Worm (Caenorhabditis elegans) whole organism, L2 larva: Measurements from ENCODE around the gene T12D8.9.

ENCODE experiments used
- ama-1 ChIP-seq: fragments of 150-350 bp; optimal IDR thresholded peaks from 2 replicates; lab custom pipeline; 2018; ENCODE audit warnings: inconsistent platforms
- elt-1 ChIP-seq: fragments of 150-350 bp; optimal IDR thresholded peaks from 2 replicates; lab custom pipeline; 2014; ENCODE audit warnings: missing biosample characterization, missing genetic modification characterization
- lin-13 ChIP-seq: fragments of 150-350 bp; optimal IDR thresholded peaks from 2 replicates; lab custom pipeline; 2014; ENCODE audit warnings: missing biosample characterization, missing genetic modification reagents, missing genetic modification characterization
- lin-39 ChIP-seq: fragments of 150-350 bp; optimal IDR thresholded peaks from 2 replicates; lab custom pipeline; 2014; ENCODE audit warnings: missing biosample characterization, missing genetic modification reagents, missing genetic modification characterization
- mdl-1 ChIP-seq, 2 experiments: fragments of 150-350 bp in 1 of 2; sonication (generic microtip) in 1 of 2; optimal IDR thresholded peaks; 2 replicates each; lab custom pipeline; 2017; ENCODE audit warnings: missing biosample characterization in 2 of 2, missing genetic modification characterization in 2 of 2
- nhr-10 ChIP-seq: sonication (generic microtip); optimal IDR thresholded peaks from 2 replicates; lab custom pipeline; 2017; ENCODE audit warnings: missing biosample characterization, missing genetic modification characterization
- nhr-23 ChIP-seq: fragments of 150-350 bp; optimal IDR thresholded peaks from 2 replicates; lab custom pipeline; 2014; ENCODE audit warnings: missing biosample characterization, missing genetic modification reagents, missing genetic modification characterization
- nhr-25 ChIP-seq: fragments of 150-350 bp; sonication (generic microtip); optimal IDR thresholded peaks from 3 replicates; lab custom pipeline; 2014; ENCODE audit warnings: missing biosample characterization, missing genetic modification characterization
- peb-1 ChIP-seq: fragments of 150-350 bp; optimal IDR thresholded peaks from 2 replicates; lab custom pipeline; 2014; ENCODE audit warnings: missing biosample characterization, missing genetic modification characterization
- snpc-4 ChIP-seq: fragments of 150-350 bp; optimal IDR thresholded peaks from 2 replicates; lab custom pipeline; 2014; ENCODE audit warnings: missing biosample characterization, missing genetic modification characterization
- unc-62 ChIP-seq: fragments of 150-350 bp; optimal IDR thresholded peaks from 2 replicates; lab custom pipeline; 2014; ENCODE audit warnings: missing biosample characterization, missing genetic modification reagents, missing genetic modification characterization
- zag-1 ChIP-seq: fragments of 150-350 bp; optimal IDR thresholded peaks from 2 replicates; lab custom pipeline; 2014; ENCODE audit warnings: missing biosample characterization, missing genetic modification characterization
- ztf-1 ChIP-seq: fragments of 200-800 bp; sonication (Bioruptor generic); conservative IDR thresholded peaks from 2 replicates; pipeline ENCODE4 v1.3.6; 2022; ENCODE audit warnings: missing genetic modification characterization, missing compliant biosample characterization
- ztf-11 ChIP-seq: sonication (generic microtip); optimal IDR thresholded peaks from 2 replicates; lab custom pipeline; 2017; ENCODE audit warnings: missing biosample characterization, missing genetic modification characterization

DNA sequence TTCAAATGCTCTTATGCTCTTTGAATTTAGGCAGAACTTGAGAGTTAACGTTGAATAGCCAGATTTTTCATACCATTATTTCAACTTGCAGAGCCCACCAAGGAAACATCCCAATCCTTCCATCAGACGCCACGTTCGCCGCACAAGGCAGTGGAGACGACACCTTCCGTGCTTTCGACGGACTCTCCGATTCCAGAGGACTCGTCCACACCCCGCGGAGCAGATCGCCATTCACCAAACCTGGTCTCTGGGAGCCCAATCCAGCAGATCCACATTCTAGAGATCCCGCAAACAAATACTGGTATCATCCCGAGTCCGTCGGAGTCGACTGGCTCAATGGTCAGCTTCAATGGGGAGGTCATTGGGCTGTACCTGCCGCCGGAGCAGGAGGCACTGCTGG is 36.8 kb upstream of the T12D8.9 start:
- TF ChIP-seq lin-13 (GFP tag; lab: Kevin White, UChicago) (no peak), zag-1 (tag; lab: Kevin White, UChicago) (no peak), elt-1 (tag; lab: Kevin White, UChicago) (no peak), nhr-10 (tag; lab: Kevin White, UChicago) (no peak), nhr-23 (tag; lab: Kevin White, UChicago) (no peak), snpc-4 (tag; lab: Kevin White, UChicago) (no peak), unc-62 (GFP tag; lab: Kevin White, UChicago) (no peak), ztf-11 (no peak), ama-1 (lab: Kevin White, UChicago) (no peak), lin-39 (tag; lab: Kevin White, UChicago) (no peak), nhr-25 (tag; lab: Kevin White, UChicago) (no peak), mdl-1 (tag; optimal IDR thresholded peaks at IDR 0.05; lab: Kevin White, UChicago) (no peak), ztf-1 (GFP tag; lab: Robert Waterston, UW) (no peak), peb-1 (tag; lab: Kevin White, UChicago) (no peak)
